7 worm cellular contexts compared by ENCODE assay signal in the genomic region with DNA sequence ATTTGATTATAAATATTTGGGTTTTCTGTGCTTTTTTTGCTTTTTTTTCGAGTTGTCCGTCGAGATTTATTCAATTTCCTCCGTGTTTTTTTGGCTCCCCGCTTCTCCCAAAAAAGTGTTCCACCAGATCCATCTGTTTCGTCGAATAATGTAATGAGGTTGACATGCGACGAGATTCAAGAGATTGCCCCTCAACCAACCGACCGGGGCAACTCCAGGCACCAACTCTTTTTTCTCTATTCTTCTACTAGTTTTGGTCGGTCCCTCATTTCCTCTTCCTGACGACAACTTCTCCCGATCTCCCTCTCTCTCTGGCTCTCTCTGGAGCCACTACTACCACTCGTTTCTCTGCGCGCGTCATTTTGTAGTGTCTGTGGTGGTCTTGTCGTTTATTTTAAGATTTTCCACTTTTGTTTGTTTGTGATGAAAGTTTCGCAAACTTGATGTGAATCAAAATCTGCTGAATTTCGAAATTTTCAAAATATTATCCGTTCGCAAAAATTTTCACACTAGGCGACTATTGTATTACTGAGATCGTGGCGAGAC.
TF ChIP-seq lines count a peak whose summit lies in the region.

No protein-coding gene starts in this region.

TF ChIP-seq in whole organism, L1 larva, 84 proteins besides CTCF, POLR2A, EP300 and RAD21 (continues in another document):
- no peak for TF ChIP-seq vab-15 (tag; optimal IDR thresholded peaks at IDR 0.05; lab: Kevin White, UChicago)
- TF ChIP-seq lin-15B (tag; optimal IDR thresholded peaks at IDR 0.05; lab: Kevin White, UChicago), result no peak
- no peak for TF ChIP-seq snpc-4 (tag; optimal IDR thresholded peaks at IDR 0.05; lab: Kevin White, UChicago)
- no peak for TF ChIP-seq ztf-11 (tag; optimal IDR thresholded peaks at IDR 0.05; lab: Kevin White, UChicago)
- no peak for TF ChIP-seq efl-3 (GFP tag; optimal IDR thresholded peaks at IDR 0.05; lab: Kevin White, UChicago)
- TF ChIP-seq mef-2 (tag; optimal IDR thresholded peaks at IDR 0.05; lab: Kevin White, UChicago), result no peak
- peak; percentile 28 for TF ChIP-seq tbx-2 (tag; optimal IDR thresholded peaks at IDR 0.05; lab: Kevin White, UChicago)
- no peak for TF ChIP-seq ceh-63 (GFP tag; optimal IDR thresholded peaks at IDR 0.05; lab: Kevin White, UChicago)
- no peak for TF ChIP-seq ceh-8 (GFP tag; optimal IDR thresholded peaks at IDR 0.05; lab: Kevin White, UChicago)
- no peak for TF ChIP-seq fkh-10 (GFP tag; optimal IDR thresholded peaks at IDR 0.05; lab: Kevin White, UChicago)
- no peak for TF ChIP-seq aha-1 (tag; optimal IDR thresholded peaks at IDR 0.05; lab: Kevin White, UChicago)
- peak; percentile 9 for TF ChIP-seq fkh-8 (tag; optimal IDR thresholded peaks at IDR 0.05; lab: Kevin White, UChicago)
- TF ChIP-seq sptf-1 (tag; optimal IDR thresholded peaks at IDR 0.05; lab: Kevin White, UChicago), result no peak

TF ChIP-seq in whole organism, L2 larva, 48 proteins besides CTCF, POLR2A, EP300 and RAD21:
- TF ChIP-seq ztf-1 (GFP tag; conservative IDR thresholded peaks at IDR 0.05; lab: Robert Waterston, UW), result no peak
- TF ChIP-seq sma-9 (GFP tag; optimal IDR thresholded peaks at IDR 0.05; lab: Kevin White, UChicago), result peak; percentile 29
- TF ChIP-seq sma-9 (tag; optimal IDR thresholded peaks at IDR 0.05; lab: Kevin White, UChicago), result no peak
- TF ChIP-seq peb-1 (tag; optimal IDR thresholded peaks at IDR 0.05; lab: Kevin White, UChicago), result no peak
- peak; percentile 70 for TF ChIP-seq unc-55 (GFP tag; optimal IDR thresholded peaks at IDR 0.05; lab: Kevin White, UChicago)
- TF ChIP-seq Y55F3AM.14 (GFP tag; optimal IDR thresholded peaks at IDR 0.05; lab: Kevin White, UChicago), result no peak
TF ChIP-seq in whole organism, L2 larva: peak in this region for 2.

TF ChIP-seq in whole organism, L3 larva, 47 proteins besides CTCF, POLR2A, EP300 and RAD21:
- TF ChIP-seq jun-1 (tag; optimal IDR thresholded peaks at IDR 0.05; lab: Kevin White, UChicago) (no peak), sea-2 (GFP tag; optimal IDR thresholded peaks at IDR 0.05; lab: Kevin White, UChicago) (no peak), nfya-1 (tag; optimal IDR thresholded peaks at IDR 0.05; lab: Kevin White, UChicago; ENCODE audit: insufficient read depth) (peak; percentile 19), pha-4 (tag; optimal IDR thresholded peaks at IDR 0.05; lab: Kevin White, UChicago) (no peak), lin-39 (tag; optimal IDR thresholded peaks at IDR 0.05; lab: Kevin White, UChicago) (peak; percentile 50), zag-1 (tag; optimal IDR thresholded peaks at IDR 0.05; lab: Kevin White, UChicago) (no peak), ZK546.5 (tag; optimal IDR thresholded peaks at IDR 0.05; lab: Kevin White, UChicago) (no peak)

TF ChIP-seq in whole organism, L4 larva, 104 proteins besides CTCF, POLR2A, EP300 and RAD21:
- peak in 1 of 2 experiments; percentile 10 for TF ChIP-seq lsy-2 (tag; optimal IDR thresholded peaks at IDR 0.05; lab: Kevin White, UChicago)
- TF ChIP-seq nhr-10 (tag; optimal IDR thresholded peaks at IDR 0.05; lab: Kevin White, UChicago), result no peak
- TF ChIP-seq ces-1 (GFP tag; optimal IDR thresholded peaks at IDR 0.05; lab: Kevin White, UChicago), result no peak
- TF ChIP-seq lir-3 (tag; optimal IDR thresholded peaks at IDR 0.05; lab: Kevin White, UChicago), result no peak
- TF ChIP-seq zip-2 (tag; optimal IDR thresholded peaks at IDR 0.05; lab: Kevin White, UChicago), result no peak
- peak in 1 of 2 experiments; percentile 63 for TF ChIP-seq unc-62 (GFP tag; optimal IDR thresholded peaks at IDR 0.05 in 1 of 2; lab: Kevin White, UChicago)
- TF ChIP-seq unc-62 (tag; optimal IDR thresholded peaks at IDR 0.05; lab: Kevin White, UChicago), result no peak
- peak; percentile 32 for TF ChIP-seq rbr-2 (tag; optimal IDR thresholded peaks at IDR 0.05; lab: Kevin White, UChicago)
- no peak for TF ChIP-seq pqm-1 (tag; optimal IDR thresholded peaks at IDR 0.05; lab: Kevin White, UChicago)
- no peak for TF ChIP-seq F44E2.7 (GFP tag; IDR thresholded peaks at IDR 0.05; lab: Robert Waterston, UW)

TF ChIP-seq in whole organism, late embryonic, 69 proteins besides CTCF, POLR2A, EP300 and RAD21:
- TF ChIP-seq F13H6.1 (tag; optimal IDR thresholded peaks at IDR 0.05; lab: Kevin White, UChicago) (no peak), tbx-2 (tag; optimal IDR thresholded peaks at IDR 0.05; lab: Kevin White, UChicago) (no peak), unc-42 (tag; optimal IDR thresholded peaks at IDR 0.05; lab: Kevin White, UChicago) (peak; percentile 34), ceh-2 (tag; optimal IDR thresholded peaks at IDR 0.05; lab: Kevin White, UChicago) (no peak), C38D4.7 (GFP tag; optimal IDR thresholded peaks at IDR 0.05; lab: Kevin White, UChicago) (no peak), sox-4 (tag; optimal IDR thresholded peaks at IDR 0.05; lab: Kevin White, UChicago) (no peak), gmeb-2 (tag; optimal IDR thresholded peaks at IDR 0.05; lab: Kevin White, UChicago) (no peak)

TF ChIP-seq in whole organism, mixed stage, embryonic, 35 proteins besides CTCF, POLR2A, EP300 and RAD21:
- TF ChIP-seq snpc-4 (tag; optimal IDR thresholded peaks at IDR 0.05; lab: Kevin White, UChicago) (no peak), pha-4 (tag; optimal IDR thresholded peaks at IDR 0.05; lab: Kevin White, UChicago) (no peak), cnd-1 (tag; optimal IDR thresholded peaks at IDR 0.05; lab: Kevin White, UChicago) (no peak), ztf-11 (tag; optimal IDR thresholded peaks at IDR 0.05; lab: Kevin White, UChicago) (no peak), mab-5 (tag; optimal IDR thresholded peaks at IDR 0.05; lab: Kevin White, UChicago) (no peak), lsy-2 (tag; optimal IDR thresholded peaks at IDR 0.05; lab: Kevin White, UChicago) (no peak), ces-1 (GFP tag; optimal IDR thresholded peaks at IDR 0.05; lab: Kevin White, UChicago) (peak; percentile 3)

TF ChIP-seq in whole organism, young adult, 124 proteins besides CTCF, POLR2A, EP300 and RAD21:
- TF ChIP-seq ztf-28 (GFP tag; IDR thresholded peaks at IDR 0.05; lab: Robert Waterston, UW) (no peak), F10E7.11 (tag; optimal IDR thresholded peaks at IDR 0.05; lab: Kevin White, UChicago) (no peak), lag-1 (GFP tag; IDR thresholded peaks at IDR 0.05; lab: Robert Waterston, UW) (no peak), rpc-1 (optimal IDR thresholded peaks at IDR 0.05; lab: Kevin White, UChicago) (no peak), rpc-1 (tag; optimal IDR thresholded peaks at IDR 0.05; lab: Kevin White, UChicago) (no peak), cebp-1 (GFP tag; IDR thresholded peaks at IDR 0.05; lab: Robert Waterston, UW) (no peak), cebp-1 (tag; optimal IDR thresholded peaks at IDR 0.05; lab: Kevin White, UChicago) (peak; percentile 48), zfh-2 (GFP tag; conservative IDR thresholded peaks at IDR 0.05; lab: Robert Waterston, UW) (peak; percentile 35; the same call in 1 of the 2 replicates), ccch-3 (GFP tag; optimal IDR thresholded peaks at IDR 0.05; lab: Kevin White, UChicago) (no peak)
